Worm (Caenorhabditis elegans) whole organism, L4/young adult: Measurements from ENCODE around the gene Y113G7B.12.

Experiments
- W03F9.2 ChIP-seq: fragments of 150-350 bp; optimal IDR thresholded peaks from 2 replicates; lab custom pipeline; 2014; ENCODE audit warnings: missing biosample characterization, missing genetic modification characterization
- dao-5 ChIP-seq: sonication (generic microtip); optimal IDR thresholded peaks from 2 replicates; lab custom pipeline; 2016; ENCODE audit warnings: missing genotype, missing genetic modification characterization, moderate library complexity, missing compliant biosample characterization
- him-1 ChIP-seq: sonication (generic microtip); optimal IDR thresholded peaks from 2 replicates; lab custom pipeline; 2016; ENCODE audit warnings: missing genotype, missing genetic modification reagents, missing genetic modification characterization, missing compliant biosample characterization

DNA sequence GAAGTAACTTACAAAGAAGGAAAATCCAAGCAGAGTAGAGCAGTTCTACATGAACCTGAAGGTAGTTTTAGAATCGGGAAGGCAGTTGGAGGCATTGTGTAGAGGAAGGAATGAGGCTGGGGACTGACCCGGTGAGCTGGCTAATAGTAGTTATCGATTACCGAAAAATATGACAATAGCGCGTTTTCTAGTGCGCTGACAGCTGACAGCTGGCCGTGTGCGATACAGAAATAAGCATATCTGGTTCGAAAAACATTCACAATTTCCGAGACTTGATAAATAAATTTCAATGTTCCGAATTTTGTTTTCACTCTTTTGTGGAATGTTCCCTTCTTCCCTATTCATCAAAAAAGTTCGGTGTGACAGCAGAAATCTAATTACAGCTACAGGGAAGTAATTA lies 6.4 kb downstream of the Y113G7B.12 start, which contains the start of the genes fbxb-59 and srbc-34:
- TF ChIP-seq dao-5 (tag; lab: Kevin White, UChicago) (no peak), him-1 (no peak), W03F9.2 (no peak)
